Worm (Caenorhabditis elegans): ENCODE data around the gene nspe-7.

DNA sequence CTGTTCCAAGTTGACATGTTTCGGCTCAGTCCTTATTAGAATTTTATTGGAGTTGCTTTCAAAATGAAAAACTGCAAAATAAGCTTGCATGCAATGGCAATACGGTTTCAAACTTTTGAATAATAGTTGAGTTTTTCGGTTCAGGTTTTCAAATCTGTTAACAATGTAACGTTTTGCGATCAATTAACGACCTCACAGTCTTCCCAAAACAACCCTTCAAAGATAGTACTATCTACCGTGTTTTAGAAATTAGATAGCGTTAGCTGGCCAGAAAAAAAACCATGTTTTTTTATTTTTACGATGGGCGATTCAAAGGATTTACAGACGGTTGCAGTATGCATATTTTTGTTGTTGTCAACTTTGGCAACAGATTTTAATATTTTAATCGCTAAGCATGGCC lies 3.9 kb downstream of the nspe-7 start, which contains the start of gene Y38E10A.34:
- TF ChIP-seq ama-1 (optimal IDR thresholded peaks at IDR 0.05) (no peak), ama-1 (GFP tag; optimal IDR thresholded peaks at IDR 0.05) (no peak), nfya-1 (tag; optimal IDR thresholded peaks at IDR 0.05; ENCODE audit: borderline replicate concordance, insufficient read depth) (no peak), ZK185.1 (tag; optimal IDR thresholded peaks at IDR 0.05; ENCODE audit: poor library complexity, severe bottlenecking) (no peak), ceh-58 (GFP tag; IDR thresholded peaks at IDR 0.05) (no peak), hlh-12 (tag; optimal IDR thresholded peaks at IDR 0.05) (no peak), snpc-4 (GFP tag; optimal IDR thresholded peaks at IDR 0.05) (no peak), snpc-4 (tag; optimal IDR thresholded peaks at IDR 0.05) (no peak), ztf-18 (tag; optimal IDR thresholded peaks at IDR 0.05) (no peak), let-526 (GFP tag; IDR thresholded peaks at IDR 0.05) (no peak), ztf-6 (GFP tag; IDR thresholded peaks at IDR 0.05) (no peak), Y79H2A.3 (GFP tag; conservative IDR thresholded peaks at IDR 0.05) (no peak), lag-1 (GFP tag; IDR thresholded peaks at IDR 0.05) (no peak)
